Fruit fly (Drosophila melanogaster) whole organism, embryonic: ENCODE results near the gene CG7991.
A peak's percentile ranks its signal among the peaks of the same experiment; 100 is the strongest.

Source experiments
- ATbp ChIP-seq: fragments of 200-800 bp; sonication (Bioruptor generic); optimal IDR thresholded peaks from 2 replicates; lab custom pipeline; 2017; ENCODE audit warnings: missing biosample characterization, mild to moderate bottlenecking, missing genetic modification characterization, missing genetic modification reagents
- Blimp-1 ChIP-seq: fragments of 200-800 bp; sonication (Bioruptor generic); optimal IDR thresholded peaks from 3 replicates; lab custom pipeline; 2018; ENCODE audit warnings: missing biosample characterization, missing genetic modification characterization, mild to moderate bottlenecking, moderate library complexity, missing genetic modification reagents
- CG10543 ChIP-seq: fragments of 200-800 bp; sonication (Bioruptor generic); optimal IDR thresholded peaks from 3 replicates; lab custom pipeline; 2017; ENCODE audit warnings: missing biosample characterization, mild to moderate bottlenecking, missing genetic modification characterization, moderate library complexity
- CG11695 ChIP-seq: fragments of 200-800 bp; sonication (Bioruptor generic); IDR thresholded peaks from 3 replicates; pipeline ENCODE4 v1.3.6; 2022; ENCODE audit warnings: missing biosample characterization, missing genetic modification characterization
- CG12299 ChIP-seq: fragments of 200-800 bp; sonication (Bioruptor generic); optimal IDR thresholded peaks from 2 replicates; lab custom pipeline; 2018; ENCODE audit warnings: missing biosample characterization, mild to moderate bottlenecking, missing genetic modification characterization
- CG12744 ChIP-seq: fragments of 200-800 bp; sonication (Bioruptor generic); optimal IDR thresholded peaks from 2 replicates; lab custom pipeline; 2016; ENCODE audit warnings: missing biosample characterization, missing genetic modification characterization
- CG13775 ChIP-seq: fragments of 200-800 bp; sonication (Bioruptor generic); optimal IDR thresholded peaks from 3 replicates; lab custom pipeline; 2017; ENCODE audit warnings: missing biosample characterization, mild to moderate bottlenecking, missing genetic modification characterization
- CG15514 ChIP-seq: fragments of 200-800 bp; sonication (Bioruptor generic); optimal IDR thresholded peaks from 3 replicates; lab custom pipeline; 2017; ENCODE audit warnings: missing biosample characterization, missing genetic modification characterization, mild to moderate bottlenecking, moderate library complexity, missing genetic modification reagents
- CG17912 ChIP-seq: fragments of 200-800 bp; sonication (Bioruptor generic); optimal IDR thresholded peaks from 2 replicates; lab custom pipeline; 2018; ENCODE audit warnings: missing biosample characterization, mild to moderate bottlenecking, missing genetic modification characterization
- CG31365 ChIP-seq: fragments of 200-800 bp; sonication (Bioruptor generic); optimal IDR thresholded peaks from 2 replicates; lab custom pipeline; 2018; ENCODE audit warnings: missing biosample characterization, mild to moderate bottlenecking, missing genetic modification characterization
- CG32532 ChIP-seq: fragments of 200-800 bp; sonication (Bioruptor generic); IDR thresholded peaks from 2 replicates; pipeline ENCODE4 v1.3.6; 2022; ENCODE audit warnings: missing biosample characterization, missing genetic modification characterization
- CG33557 ChIP-seq: fragments of 200-800 bp; sonication (Bioruptor generic); optimal IDR thresholded peaks from 2 replicates; lab custom pipeline; 2019; ENCODE audit warnings: missing biosample characterization, mild to moderate bottlenecking, missing genetic modification characterization, moderate library complexity
- CG34376 ChIP-seq: fragments of 200-800 bp; sonication (Bioruptor generic); optimal IDR thresholded peaks from 2 replicates; lab custom pipeline; 2018; ENCODE audit warnings: missing biosample characterization, mild to moderate bottlenecking, missing genetic modification characterization
- CG34422 ChIP-seq: fragments of 200-800 bp; sonication (Bioruptor generic); IDR thresholded peaks from 3 replicates; pipeline ENCODE4 v1.3.6; 2022; ENCODE audit warnings: missing biosample characterization, missing genetic modification characterization
- CG4424 ChIP-seq: fragments of 200-800 bp; sonication (Bioruptor generic); optimal IDR thresholded peaks from 3 replicates; lab custom pipeline; 2016; ENCODE audit warnings: missing biosample characterization, missing genetic modification characterization
- CG5953 ChIP-seq: fragments of 200-800 bp; sonication (Bioruptor generic); IDR thresholded peaks from 2 replicates; pipeline ENCODE4 v1.3.6; 2022; ENCODE audit warnings: missing biosample characterization, missing genetic modification characterization
- CG6654 ChIP-seq: fragments of 200-800 bp; sonication (Bioruptor generic); optimal IDR thresholded peaks from 2 replicates; lab custom pipeline; 2017; ENCODE audit warnings: missing biosample characterization, mild to moderate bottlenecking, missing genetic modification characterization
- CG6683 ChIP-seq: fragments of 200-800 bp; sonication (Bioruptor generic); optimal IDR thresholded peaks from 2 replicates; lab custom pipeline; 2017; ENCODE audit warnings: missing biosample characterization, mild to moderate bottlenecking, missing genetic modification characterization, missing genetic modification reagents
- CG7357 ChIP-seq: fragments of 200-800 bp; sonication (Bioruptor generic); IDR thresholded peaks from 3 replicates; pipeline ENCODE4 v1.3.6; 2022; ENCODE audit warnings: missing biosample characterization, missing genetic modification characterization
- CG9876 ChIP-seq: fragments of 200-800 bp; sonication (Bioruptor generic); optimal IDR thresholded peaks from 2 replicates; lab custom pipeline; 2016; ENCODE audit warnings: missing biosample characterization, missing genetic modification characterization
- CkIIα-i1 ChIP-seq: fragments of 200-800 bp; sonication (Bioruptor generic); IDR thresholded peaks from 2 replicates; pipeline ENCODE4 v1.3.6; 2022; ENCODE audit warnings: missing biosample characterization, missing genetic modification characterization
- Dfd ChIP-seq, 2 experiments: fragments of >200 bp; optimal IDR thresholded peaks; 2 replicates each; lab custom pipeline; 2017; ENCODE audit warnings: missing biosample characterization in 2 of 2, missing genetic modification characterization in 2 of 2
- Dip3 ChIP-seq: fragments of 200-800 bp; sonication (Bioruptor generic); optimal IDR thresholded peaks from 3 replicates; lab custom pipeline; 2016; ENCODE audit warnings: missing biosample characterization, missing genetic modification characterization
- HLH3B ChIP-seq: fragments of 200-800 bp; sonication (Bioruptor generic); IDR thresholded peaks from 2 replicates; pipeline ENCODE4 v1.3.6; 2022; ENCODE audit warnings: missing biosample characterization, missing genetic modification characterization
- HLH4C ChIP-seq: fragments of 200-800 bp; sonication (Bioruptor generic); IDR thresholded peaks from 3 replicates; pipeline ENCODE4 v1.3.6; 2022; ENCODE audit warnings: missing biosample characterization, missing genetic modification characterization; ENCODE audit not compliant: partially characterized antibody
- MESR4 ChIP-seq: fragments of 200-800 bp; sonication (Bioruptor generic); optimal IDR thresholded peaks from 2 replicates; lab custom pipeline; 2018; ENCODE audit warnings: missing biosample characterization, mild to moderate bottlenecking, missing genetic modification characterization, moderate library complexity
- Nf-YC ChIP-seq: fragments of 200-800 bp; optimal IDR thresholded peaks from 3 replicates; lab custom pipeline; 2019; ENCODE audit warnings: missing biosample characterization, mild to moderate bottlenecking, missing genetic modification characterization, moderate library complexity
- Opbp ChIP-seq: fragments of 200-800 bp; sonication (Bioruptor generic); IDR thresholded peaks from 3 replicates; pipeline ENCODE4 v1.3.6; 2022; ENCODE audit warnings: missing biosample characterization, missing genetic modification characterization; ENCODE audit not compliant: partially characterized antibody
- Ravus ChIP-seq: fragments of 200-800 bp; sonication (Bioruptor generic); IDR thresholded peaks from 2 replicates; pipeline ENCODE4 v1.3.6; 2022; ENCODE audit warnings: missing biosample characterization, missing genetic modification characterization
- Sry-β ChIP-seq: fragments of 200-800 bp; sonication (Bioruptor generic); optimal IDR thresholded peaks from 2 replicates; lab custom pipeline; 2018; ENCODE audit warnings: missing biosample characterization, mild to moderate bottlenecking, missing genetic modification characterization, moderate library complexity
- Sry-δ ChIP-seq: fragments of 200-800 bp; sonication (Bioruptor generic); optimal IDR thresholded peaks from 2 replicates; lab custom pipeline; 2016; ENCODE audit warnings: missing biosample characterization, missing genetic modification characterization
- aop ChIP-seq: fragments of 200-800 bp; sonication (Bioruptor generic); IDR thresholded peaks from 2 replicates; pipeline ENCODE4 v1.3.6; 2022; ENCODE audit warnings: missing biosample characterization, missing genetic modification characterization
- ato ChIP-seq: fragments of 200-800 bp; sonication (Bioruptor generic); IDR thresholded peaks from 2 replicates; pipeline ENCODE4 v1.3.6; 2022; ENCODE audit warnings: missing biosample characterization, missing genetic modification characterization; ENCODE audit not compliant: partially characterized antibody
- az2 ChIP-seq: fragments of 200-800 bp; sonication (Bioruptor generic); optimal IDR thresholded peaks from 3 replicates; lab custom pipeline; 2016; ENCODE audit warnings: missing biosample characterization, missing genetic modification characterization
- chif ChIP-seq, 2 experiments: fragments of 200-800 bp; sonication (Bioruptor generic); optimal IDR thresholded peaks; 3 replicates each; lab custom pipeline; 2016; ENCODE audit warnings: missing biosample characterization in 2 of 2, missing genetic modification characterization in 2 of 2
- dysf ChIP-seq: fragments of 200-800 bp; sonication (Bioruptor generic); IDR thresholded peaks from 3 replicates; pipeline ENCODE4 v1.3.6; 2022; ENCODE audit warnings: missing biosample characterization, missing genetic modification characterization
- gcm ChIP-seq: fragments of 200-800 bp; sonication (Bioruptor generic); optimal IDR thresholded peaks from 2 replicates; lab custom pipeline; 2019; ENCODE audit warnings: missing biosample characterization, mild to moderate bottlenecking, missing genetic modification characterization, moderate library complexity
- grn ChIP-seq: fragments of 200-800 bp; sonication (Bioruptor generic); optimal IDR thresholded peaks from 3 replicates; lab custom pipeline; 2017; ENCODE audit warnings: missing biosample characterization, missing genetic modification characterization
- lov ChIP-seq, 2 experiments: fragments of 200-800 bp in 1 of 2; fragments of >200 bp in 1 of 2; sonication (Bioruptor generic) in 1 of 2; IDR thresholded peaks in 1 of 2; optimal IDR thresholded peaks in 1 of 2; 2 replicates in 1 of 2; 3 replicates in 1 of 2; pipeline versions ENCODE4 v1.3.6 to Lab custom; 2017 to 2022; ENCODE audit warnings: missing biosample characterization in 1 of 2, missing genetic modification characterization in 1 of 2
- maf-S ChIP-seq: fragments of 200-800 bp; sonication (Bioruptor generic); optimal IDR thresholded peaks from 2 replicates; lab custom pipeline; 2016; ENCODE audit warnings: missing biosample characterization, missing genetic modification characterization
- p53 ChIP-seq: fragments of 200-800 bp; sonication (Bioruptor generic); optimal IDR thresholded peaks from 2 replicates; lab custom pipeline; 2016; ENCODE audit warnings: missing biosample characterization, missing genetic modification characterization
- pho ChIP-seq: fragments of 200-800 bp; sonication (Bioruptor generic); optimal IDR thresholded peaks from 2 replicates; lab custom pipeline; 2016; ENCODE audit warnings: missing biosample characterization, missing genetic modification characterization
- sc ChIP-seq, 3 experiments: fragments of >200 bp in 2 of 3; fragments of 200-800 bp in 1 of 3; sonication (Bioruptor generic) in 1 of 3; optimal IDR thresholded peaks; 2 replicates in 2 of 3; 3 replicates in 1 of 3; lab custom pipeline; 2017; ENCODE audit warnings: mild to moderate bottlenecking in 1 of 3, missing biosample characterization in 1 of 3, missing genetic modification characterization in 1 of 3, missing genetic modification reagents in 1 of 3
- sens ChIP-seq: fragments of 200-800 bp; sonication (Bioruptor generic); peaks from one replicate; lab custom pipeline; 2016; ENCODE audit warnings: missing biosample characterization, missing genetic modification characterization
- sens-2 ChIP-seq: fragments of 200-800 bp; sonication (Bioruptor generic); IDR thresholded peaks from 2 replicates; pipeline ENCODE4 v1.3.6; 2022; ENCODE audit warnings: missing biosample characterization, missing genetic modification characterization
- tna ChIP-seq: fragments of 200-800 bp; sonication (Bioruptor generic); IDR thresholded peaks from 2 replicates; pipeline ENCODE4 v1.3.6; 2022; ENCODE audit warnings: missing biosample characterization, missing genetic modification characterization; ENCODE audit not compliant: partially characterized antibody
- vnd ChIP-seq: fragments of 200-800 bp; sonication (Bioruptor generic); IDR thresholded peaks from 3 replicates; pipeline ENCODE4 v1.3.6; 2022; ENCODE audit warnings: missing biosample characterization, missing genetic modification characterization; ENCODE audit not compliant: partially characterized antibody
- yki ChIP-seq: fragments of >200 bp; optimal IDR thresholded peaks from 3 replicates; lab custom pipeline; 2018
- z ChIP-seq: fragments of 200-800 bp; sonication (Bioruptor generic); IDR thresholded peaks from 3 replicates; pipeline ENCODE4 v1.3.6; 2022; ENCODE audit warnings: missing biosample characterization, missing genetic modification characterization

The CG7991 gene

DNA sequence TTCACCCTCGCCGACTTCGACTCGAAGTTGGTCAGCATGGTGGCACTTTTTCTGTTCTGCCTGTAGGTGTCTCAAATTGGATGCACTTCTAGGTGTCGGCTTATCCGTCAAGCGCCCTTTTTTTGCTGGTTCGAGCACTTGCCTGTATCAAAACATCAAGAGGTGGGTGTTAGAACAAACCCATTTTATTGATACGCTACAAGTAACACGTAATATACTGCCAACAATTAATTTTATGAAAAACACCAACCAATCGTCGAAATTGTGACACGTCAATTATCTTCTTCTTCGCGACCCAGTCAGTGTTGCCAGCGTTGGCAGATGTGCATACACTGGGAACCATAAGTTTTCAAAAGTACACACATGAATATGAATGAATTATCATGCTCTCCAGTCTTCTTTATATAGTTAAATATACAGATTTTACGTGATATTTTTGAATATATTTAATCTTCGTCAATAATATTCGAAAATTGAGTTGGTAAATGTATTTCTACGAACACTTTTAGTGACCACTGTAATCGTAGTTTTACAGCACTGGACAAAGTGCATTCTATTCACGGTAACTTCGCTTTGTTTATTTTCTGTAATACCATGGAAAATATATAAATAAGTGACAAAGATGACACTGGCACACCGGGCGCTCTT, 29.5 kb upstream of the CG7991 start, which contains the start of the genes alphaCOP and CG13919 (continued):
- TF ChIP-seq sens (GFP tag; lab: Kevin White, UChicago): peak; percentile 99
- peak; percentile 60 for TF ChIP-seq Sry-β (GFP tag; lab: Kevin White, UChicago)
- peak; percentile 99 for TF ChIP-seq CG34422 (GFP tag; lab: Robert Waterston, UW)
- peak; percentile 97 for TF ChIP-seq CG5953 (GFP tag; lab: Robert Waterston, UW)
- peak; percentile 96 for TF ChIP-seq CG13775 (GFP tag; lab: Kevin White, UChicago)
- TF ChIP-seq CG9876 (GFP tag; lab: Kevin White, UChicago): peak; percentile 59
- peak; percentile 96 for TF ChIP-seq sens-2 (GFP tag; lab: Robert Waterston, UW)
- TF ChIP-seq HLH3B (GFP tag; lab: Robert Waterston, UW): peak; percentile 95
- peak; percentile 96 for TF ChIP-seq CG4424
- TF ChIP-seq Ravus: peak; percentile 77
- no peak for TF ChIP-seq ato (GFP tag; lab: Robert Waterston, UW)
- TF ChIP-seq Sry-δ (GFP tag; lab: Kevin White, UChicago): peak; percentile 54
- peak; percentile 80 for TF ChIP-seq aop (GFP tag; lab: Robert Waterston, UW)
- TF ChIP-seq CG34376: peak; percentile 89
- no peak for TF ChIP-seq tna (GFP tag; lab: Robert Waterston, UW)
- peak; percentile 85 for TF ChIP-seq grn (GFP tag; lab: Kevin White, UChicago)
- peak; percentile 60 for TF ChIP-seq p53 (GFP tag; lab: Kevin White, UChicago)
- peak; percentile 88 for TF ChIP-seq Blimp-1 (GFP tag; lab: Kevin White, UChicago)
- peak; percentile 93 for TF ChIP-seq ATbp (GFP tag; lab: Kevin White, UChicago)
- TF ChIP-seq Dip3: peak; percentile 93
- TF ChIP-seq CG12299 (tag; lab: Kevin White, UChicago): peak; percentile 92
- TF ChIP-seq z (GFP tag; lab: Robert Waterston, UW): no peak
- no peak for TF ChIP-seq sc (optimal IDR thresholded peaks at IDR 0.05; lab: Kevin White, UChicago)
- TF ChIP-seq sc (GFP tag; optimal IDR thresholded peaks at IDR 0.05; lab: Kevin White, UChicago): peak; percentile 95
- no peak for TF ChIP-seq HLH4C (GFP tag; lab: Robert Waterston, UW)
- peak; percentile 69 for TF ChIP-seq CG6654 (GFP tag; lab: Kevin White, UChicago)
- peak; percentile 87 for TF ChIP-seq CG7357 (GFP tag; lab: Robert Waterston, UW)
- TF ChIP-seq CG31365 (tag; lab: Kevin White, UChicago): peak; percentile 65
- TF ChIP-seq az2 (GFP tag; lab: Kevin White, UChicago): peak; percentile 98
- TF ChIP-seq Opbp: no peak
- TF ChIP-seq CG17912 (GFP tag; lab: Kevin White, UChicago): peak; percentile 84
- TF ChIP-seq pho (GFP tag; lab: Kevin White, UChicago): peak; percentile 93
- no peak for TF ChIP-seq vnd
- TF ChIP-seq yki (lab: Kevin White, UChicago): no peak
- TF ChIP-seq Nf-YC: peak; percentile 85
- TF ChIP-seq gcm (GFP tag; lab: Kevin White, UChicago): peak; percentile 96
- TF ChIP-seq CG10543 (GFP tag; lab: Kevin White, UChicago): peak; percentile 90
- no peak for TF ChIP-seq Dfd (GFP tag; optimal IDR thresholded peaks at IDR 0.05; lab: Kevin White, UChicago)
- TF ChIP-seq CG15514: peak; percentile 90
- peak; percentile 95 for TF ChIP-seq CG11695 (GFP tag; lab: Robert Waterston, UW)
- TF ChIP-seq CG33557 (GFP tag; lab: Kevin White, UChicago): peak; percentile 95
- peak; percentile 95 for TF ChIP-seq MESR4
- peak; percentile 91 for TF ChIP-seq maf-S (GFP tag; lab: Kevin White, UChicago)
- peak; percentile 97 for TF ChIP-seq dysf
- TF ChIP-seq CG32532 (GFP tag; lab: Robert Waterston, UW): peak; percentile 97
- TF ChIP-seq CG6683 (GFP tag; lab: Kevin White, UChicago): peak; percentile 82
- TF ChIP-seq chif (GFP tag; optimal IDR thresholded peaks at IDR 0.05; lab: Kevin White, UChicago): peak; percentile 91 to 96
- peak; percentile 78 for TF ChIP-seq CkIIα-i1
- peak; percentile 91 for TF ChIP-seq CG12744 (GFP tag; lab: Kevin White, UChicago)
- no peak for TF ChIP-seq lov (optimal IDR thresholded peaks at IDR 0.05; lab: Kevin White, UChicago)
- peak; percentile 96 for TF ChIP-seq lov (GFP tag; IDR thresholded peaks at IDR 0.05; lab: Robert Waterston, UW)
